Worm (Caenorhabditis elegans) whole organism, L4/young adult: ENCODE data around the gene F44E2.3.

Experiments
- W03F9.2 ChIP-seq: fragments of 150-350 bp; optimal IDR thresholded peaks from 2 replicates; lab custom pipeline; 2014; ENCODE audit warnings: missing biosample characterization, missing genetic modification characterization
- dao-5 ChIP-seq: sonication (generic microtip); optimal IDR thresholded peaks from 2 replicates; lab custom pipeline; 2016; ENCODE audit warnings: missing genotype, missing genetic modification characterization, moderate library complexity, missing compliant biosample characterization
- him-1 ChIP-seq: sonication (generic microtip); optimal IDR thresholded peaks from 2 replicates; lab custom pipeline; 2016; ENCODE audit warnings: missing genotype, missing genetic modification reagents, missing genetic modification characterization, missing compliant biosample characterization

DNA sequence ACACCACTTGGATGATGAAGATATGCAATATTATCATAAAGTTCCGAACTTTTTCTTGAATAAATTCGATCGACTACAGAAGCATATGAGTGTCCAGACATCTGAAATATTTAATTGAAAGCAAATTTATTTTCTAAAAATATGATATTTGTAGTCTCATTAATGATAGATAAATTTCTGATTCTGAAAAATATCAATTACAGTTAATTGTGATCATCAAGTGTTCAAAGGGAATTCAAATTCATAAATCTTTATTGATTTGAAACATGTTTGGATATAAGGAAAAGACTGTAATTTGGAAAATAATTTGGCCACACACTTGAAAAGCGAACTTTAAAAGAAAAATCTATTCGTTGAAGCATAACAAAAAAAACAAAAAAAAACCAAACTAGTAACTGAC is 21.9 kb downstream of the F44E2.3 start, which contains the start of gene F54F2.7:
- TF ChIP-seq him-1 (tag; lab: Kevin White, UChicago) (no peak), W03F9.2 (tag; lab: Kevin White, UChicago) (no peak), dao-5 (tag; lab: Kevin White, UChicago) (no peak)
